Fruit fly (Drosophila melanogaster): Measurements from ENCODE around the gene CG15418.

The CG15418 gene

dm6 chr2L:3602589-3602988 is 18.9 kb downstream of the CG15418 start:
- no peak for TF ChIP-seq Dif (GFP tag; optimal IDR thresholded peaks at IDR 0.05; ENCODE audit: partially characterized antibody)
- TF ChIP-seq Hr78 (GFP tag; optimal IDR thresholded peaks at IDR 0.05), result no peak
- no peak for TF ChIP-seq woc (GFP tag; optimal IDR thresholded peaks at IDR 0.05)
- no peak for TF ChIP-seq dsf (GFP tag; optimal IDR thresholded peaks at IDR 0.05; ENCODE audit: borderline replicate concordance)
- no peak for TF ChIP-seq CrebA (GFP tag; optimal IDR thresholded peaks at IDR 0.05; ENCODE audit: borderline replicate concordance)
- no peak for TF ChIP-seq dl (GFP tag; optimal IDR thresholded peaks at IDR 0.05; ENCODE audit: insufficient read depth in 1 of 2, partially characterized antibody in 2 of 2)
- TF ChIP-seq h (GFP tag; optimal IDR thresholded peaks at IDR 0.05), result no peak
- TF ChIP-seq Hr83 (GFP tag; optimal IDR thresholded peaks at IDR 0.05; ENCODE audit: poor library complexity, severe bottlenecking), result no peak
- no peak for TF ChIP-seq rgr (GFP tag; optimal IDR thresholded peaks at IDR 0.05)
- no peak for TF ChIP-seq Dfd (GFP tag; optimal IDR thresholded peaks at IDR 0.05)
- no peak for TF ChIP-seq br (GFP tag; optimal IDR thresholded peaks at IDR 0.05)
- no peak for TF ChIP-seq fru (GFP tag; optimal IDR thresholded peaks at IDR 0.05)
- no peak for TF ChIP-seq usp (GFP tag; optimal IDR thresholded peaks at IDR 0.05)
- no peak for TF ChIP-seq foxo (GFP tag; optimal IDR thresholded peaks at IDR 0.05)

dm6 chr2L:3600847-3601246 is 20.7 kb downstream of the CG15418 start:
- TF ChIP-seq brk (GFP tag; optimal IDR thresholded peaks at IDR 0.05) (no peak), dl (GFP tag; optimal IDR thresholded peaks at IDR 0.05; ENCODE audit: insufficient read depth in 1 of 2, partially characterized antibody in 2 of 2) (no peak), br (GFP tag; optimal IDR thresholded peaks at IDR 0.05) (no peak), Hr78 (GFP tag; optimal IDR thresholded peaks at IDR 0.05) (no peak), GATAd (GFP tag; optimal IDR thresholded peaks at IDR 0.05) (no peak), Hr83 (GFP tag; optimal IDR thresholded peaks at IDR 0.05; ENCODE audit: poor library complexity, severe bottlenecking) (no peak), Rel (GFP tag; optimal IDR thresholded peaks at IDR 0.05) (no peak), Rel (tag; optimal IDR thresholded peaks at IDR 0.05) (no peak), CG32264 (GFP tag; optimal IDR thresholded peaks at IDR 0.05) (no peak), OdsH (GFP tag; optimal IDR thresholded peaks at IDR 0.05) (no peak), sage (GFP tag; optimal IDR thresholded peaks at IDR 0.05) (no peak), sv (GFP tag; optimal IDR thresholded peaks at IDR 0.05) (no peak), dmrt93B (GFP tag; optimal IDR thresholded peaks at IDR 0.05) (no peak), rgr (GFP tag; optimal IDR thresholded peaks at IDR 0.05) (no peak)

dm6 chr2L:3598485-3598884 is 23.0 kb downstream of the CG15418 start:
- TF ChIP-seq fru (GFP tag; optimal IDR thresholded peaks at IDR 0.05), result peak; percentile 29
- peak; percentile 27 for TF ChIP-seq HLH106 (tag; optimal IDR thresholded peaks at IDR 0.05)
- TF ChIP-seq CrebA (GFP tag; optimal IDR thresholded peaks at IDR 0.05; ENCODE audit: borderline replicate concordance), result no peak
- no peak for TF ChIP-seq pan (optimal IDR thresholded peaks at IDR 0.05)
- TF ChIP-seq ey (GFP tag; optimal IDR thresholded peaks at IDR 0.05), result peak; percentile 35
- TF ChIP-seq dmrt93B (GFP tag; optimal IDR thresholded peaks at IDR 0.05), result no peak
- peak; percentile 36 for TF ChIP-seq h (GFP tag; optimal IDR thresholded peaks at IDR 0.05)
- TF ChIP-seq CG32264 (GFP tag; optimal IDR thresholded peaks at IDR 0.05), result no peak
- TF ChIP-seq rgr (GFP tag; optimal IDR thresholded peaks at IDR 0.05), result peak; percentile 32
- peak in 1 of 2 experiments; percentile 58 for TF ChIP-seq foxo (GFP tag; optimal IDR thresholded peaks at IDR 0.05)
- peak; percentile 11 for TF ChIP-seq Sp1 (GFP tag; optimal IDR thresholded peaks at IDR 0.05)

dm6 chr2L:3597126-3597525 is 24.4 kb downstream of the CG15418 start:
- TF ChIP-seq CrebA (GFP tag; optimal IDR thresholded peaks at IDR 0.05; ENCODE audit: borderline replicate concordance), result no peak
- no peak for TF ChIP-seq pan (optimal IDR thresholded peaks at IDR 0.05)
- no peak for TF ChIP-seq Vsx2 (GFP tag; optimal IDR thresholded peaks at IDR 0.05; ENCODE audit: partially characterized antibody)
- peak; percentile 21 for TF ChIP-seq HLH106 (tag; optimal IDR thresholded peaks at IDR 0.05)
- peak; percentile 36 for TF ChIP-seq woc (GFP tag; optimal IDR thresholded peaks at IDR 0.05)
- TF ChIP-seq h (GFP tag; optimal IDR thresholded peaks at IDR 0.05), result peak; percentile 27
- TF ChIP-seq br (GFP tag; optimal IDR thresholded peaks at IDR 0.05), result peak; percentile 36
- peak in 1 of 2 experiments; percentile 9 for TF ChIP-seq foxo (GFP tag; optimal IDR thresholded peaks at IDR 0.05)
- no peak for TF ChIP-seq sage (GFP tag; optimal IDR thresholded peaks at IDR 0.05)
- no peak for TF ChIP-seq Hnf4 (GFP tag; optimal IDR thresholded peaks at IDR 0.05)
- TF ChIP-seq Rel (GFP tag; optimal IDR thresholded peaks at IDR 0.05), result no peak
- no peak for TF ChIP-seq Rel (tag; optimal IDR thresholded peaks at IDR 0.05)

dm6 chr2L:3594629-3595028 is 26.9 kb downstream of the CG15418 start:
- TF ChIP-seq Mio (GFP tag; optimal IDR thresholded peaks at IDR 0.05) (no peak), psq (GFP tag; optimal IDR thresholded peaks at IDR 0.05) (no peak), Vsx2 (GFP tag; optimal IDR thresholded peaks at IDR 0.05; ENCODE audit: partially characterized antibody) (no peak), N (GFP tag; optimal IDR thresholded peaks at IDR 0.05) (no peak), Hr78 (GFP tag; optimal IDR thresholded peaks at IDR 0.05) (no peak), Jra (GFP tag; optimal IDR thresholded peaks at IDR 0.05) (no peak), HLH106 (tag; optimal IDR thresholded peaks at IDR 0.05) (no peak), usp (GFP tag; optimal IDR thresholded peaks at IDR 0.05) (no peak), CG32264 (GFP tag; optimal IDR thresholded peaks at IDR 0.05) (no peak), rgr (GFP tag; optimal IDR thresholded peaks at IDR 0.05) (no peak), dmrt93B (GFP tag; optimal IDR thresholded peaks at IDR 0.05) (no peak), h (GFP tag; optimal IDR thresholded peaks at IDR 0.05) (no peak), sage (GFP tag; optimal IDR thresholded peaks at IDR 0.05) (no peak), CG9705 (GFP tag; optimal IDR thresholded peaks at IDR 0.05) (no peak), Rel (GFP tag; optimal IDR thresholded peaks at IDR 0.05) (no peak), Rel (tag; optimal IDR thresholded peaks at IDR 0.05) (no peak), Hr83 (GFP tag; optimal IDR thresholded peaks at IDR 0.05; ENCODE audit: poor library complexity, severe bottlenecking) (no peak)

Data from whole organism, wandering third instar larva.